Fruit fly (Drosophila melanogaster) whole organism, embryonic: ENCODE measurements around the gene CG7432.

Experiments
- CG10147 ChIP-seq: fragments of 200-800 bp; sonication (Bioruptor generic); optimal IDR thresholded peaks from 2 replicates; lab custom pipeline; 2019; ENCODE audit warnings: missing biosample characterization, mild to moderate bottlenecking, missing genetic modification characterization, moderate library complexity
- CG10321 ChIP-seq: fragments of 200-800 bp; sonication (Bioruptor generic); IDR thresholded peaks from 2 replicates; pipeline ENCODE4 v1.3.6; 2022; ENCODE audit warnings: missing biosample characterization, missing genetic modification characterization
- CG11247 ChIP-seq: fragments of 200-800 bp; sonication (Bioruptor generic); IDR thresholded peaks from 2 replicates; pipeline ENCODE4 v1.3.6; 2022; ENCODE audit warnings: missing biosample characterization, missing genetic modification characterization
- CG13287 ChIP-seq: fragments of 200-800 bp; sonication (Bioruptor generic); IDR thresholded peaks from 2 replicates; pipeline ENCODE4 v1.3.6; 2022; ENCODE audit warnings: missing biosample characterization, missing genetic modification characterization; ENCODE audit not compliant: partially characterized antibody
- CG16779 ChIP-seq: fragments of 200-800 bp; sonication (Bioruptor generic); IDR thresholded peaks from 2 replicates; pipeline ENCODE4 v1.3.6; 2022; ENCODE audit warnings: missing biosample characterization, missing genetic modification characterization
- CG16863 ChIP-seq: fragments of 200-800 bp; sonication (Bioruptor generic); optimal IDR thresholded peaks from 3 replicates; lab custom pipeline; 2016; ENCODE audit warnings: missing biosample characterization, missing genetic modification characterization
- CG17385 ChIP-seq: fragments of 200-800 bp; sonication (Bioruptor generic); optimal IDR thresholded peaks from 3 replicates; lab custom pipeline; 2018; ENCODE audit warnings: missing biosample characterization, mild to moderate bottlenecking, missing genetic modification characterization
- CG2199 ChIP-seq: fragments of 200-800 bp; sonication (Bioruptor generic); IDR thresholded peaks from 3 replicates; pipeline ENCODE4 v1.3.6; 2022; ENCODE audit warnings: missing biosample characterization, missing genetic modification characterization
- CG34224 ChIP-seq: fragments of 200-800 bp; sonication (Bioruptor generic); IDR thresholded peaks from 3 replicates; pipeline ENCODE4 v1.3.6; 2022; ENCODE audit warnings: missing biosample characterization, missing genetic modification characterization; ENCODE audit not compliant: partially characterized antibody
- CG3838 ChIP-seq: fragments of 200-800 bp; sonication (Bioruptor generic); optimal IDR thresholded peaks from 3 replicates; lab custom pipeline; 2016; ENCODE audit warnings: missing biosample characterization, missing genetic modification characterization
- CG4282 ChIP-seq: fragments of 200-800 bp; sonication (Bioruptor generic); optimal IDR thresholded peaks from 2 replicates; lab custom pipeline; 2016; ENCODE audit warnings: missing biosample characterization, missing genetic modification characterization
- CG4617 ChIP-seq: fragments of 200-800 bp; sonication (Bioruptor generic); optimal IDR thresholded peaks from 3 replicates; lab custom pipeline; 2016; ENCODE audit warnings: missing biosample characterization, missing genetic modification characterization, borderline replicate concordance
- CG5180 ChIP-seq: fragments of 200-800 bp; sonication (Bioruptor generic); optimal IDR thresholded peaks from 3 replicates; lab custom pipeline; 2017; ENCODE audit warnings: missing biosample characterization, missing genetic modification characterization, mild to moderate bottlenecking, moderate library complexity, missing genetic modification reagents
- CG7271 ChIP-seq: fragments of 200-800 bp; sonication (Bioruptor generic); optimal IDR thresholded peaks from 2 replicates; lab custom pipeline; 2018; ENCODE audit warnings: missing biosample characterization, mild to moderate bottlenecking, missing genetic modification characterization, moderate library complexity
- CG7556 ChIP-seq: fragments of 200-800 bp; sonication (Bioruptor generic); optimal IDR thresholded peaks from 2 replicates; lab custom pipeline; 2017; ENCODE audit warnings: missing biosample characterization, mild to moderate bottlenecking, missing genetic modification characterization
- CG8281 ChIP-seq: fragments of 200-800 bp; sonication (Bioruptor generic); optimal IDR thresholded peaks from 2 replicates; lab custom pipeline; 2018; ENCODE audit warnings: missing biosample characterization, mild to moderate bottlenecking, missing genetic modification characterization, moderate library complexity
- CG9727 ChIP-seq: fragments of 200-800 bp; sonication (Bioruptor generic); optimal IDR thresholded peaks from 3 replicates; lab custom pipeline; 2017; ENCODE audit warnings: missing biosample characterization, mild to moderate bottlenecking, missing genetic modification characterization
- Dfd ChIP-seq, 2 experiments: fragments of >200 bp; optimal IDR thresholded peaks; 2 replicates each; lab custom pipeline; 2017; ENCODE audit warnings: missing biosample characterization in 2 of 2, missing genetic modification characterization in 2 of 2
- ERR ChIP-seq: fragments of 200-800 bp; sonication (Bioruptor generic); optimal IDR thresholded peaks from 2 replicates; lab custom pipeline; 2016; ENCODE audit warnings: missing biosample characterization, missing genetic modification characterization
- HLH4C ChIP-seq: fragments of 200-800 bp; sonication (Bioruptor generic); IDR thresholded peaks from 3 replicates; pipeline ENCODE4 v1.3.6; 2022; ENCODE audit warnings: missing biosample characterization, missing genetic modification characterization; ENCODE audit not compliant: partially characterized antibody
- HLH54F ChIP-seq: fragments of 200-800 bp; sonication (Bioruptor generic); optimal IDR thresholded peaks from 3 replicates; lab custom pipeline; 2016; ENCODE audit warnings: missing biosample characterization, missing genetic modification characterization
- Hey ChIP-seq: fragments of 200-800 bp; sonication (Bioruptor generic); optimal IDR thresholded peaks from 3 replicates; lab custom pipeline; 2018; ENCODE audit warnings: missing biosample characterization, mild to moderate bottlenecking, missing genetic modification characterization
- Hr3 ChIP-seq: fragments of 200-800 bp; sonication (Bioruptor generic); optimal IDR thresholded peaks from 3 replicates; lab custom pipeline; 2016; ENCODE audit warnings: missing biosample characterization, missing genetic modification characterization
- Hsf ChIP-seq: fragments of 200-800 bp; sonication (Bioruptor generic); optimal IDR thresholded peaks from 3 replicates; lab custom pipeline; 2016; ENCODE audit warnings: missing biosample characterization, missing genetic modification characterization
- Lim3 ChIP-seq: fragments of 200-800 bp; sonication (Bioruptor generic); IDR thresholded peaks from 2 replicates; pipeline ENCODE4 v1.3.6; 2022; ENCODE audit warnings: missing biosample characterization, missing genetic modification characterization
- NC2α ChIP-seq: fragments of 200-800 bp; sonication (Bioruptor generic); optimal IDR thresholded peaks from 2 replicates; lab custom pipeline; 2016; ENCODE audit warnings: missing biosample characterization, missing genetic modification characterization
- Spps ChIP-seq: fragments of 200-800 bp; sonication (Bioruptor generic); optimal IDR thresholded peaks from 2 replicates; lab custom pipeline; 2018; ENCODE audit warnings: missing biosample characterization, mild to moderate bottlenecking, missing genetic modification characterization
- Xbp1 ChIP-seq: fragments of 200-800 bp; sonication (Bioruptor generic); optimal IDR thresholded peaks from 3 replicates; lab custom pipeline; 2016; ENCODE audit warnings: missing biosample characterization, mild to moderate bottlenecking, missing genetic modification characterization
- YL-1 ChIP-seq: fragments of 200-800 bp; sonication (Bioruptor generic); optimal IDR thresholded peaks from 3 replicates; lab custom pipeline; 2017; ENCODE audit warnings: missing biosample characterization, mild to moderate bottlenecking, missing genetic modification characterization
- al ChIP-seq: fragments of 200-800 bp; sonication (Bioruptor generic); IDR thresholded peaks from 2 replicates; pipeline ENCODE4 v1.3.6; 2022; ENCODE audit warnings: missing biosample characterization, missing genetic modification characterization
- amos ChIP-seq: fragments of 200-800 bp; sonication (Bioruptor generic); IDR thresholded peaks from 2 replicates; pipeline ENCODE4 v1.3.6; 2022; ENCODE audit warnings: missing biosample characterization, missing genetic modification characterization; ENCODE audit not compliant: partially characterized antibody
- ase ChIP-seq: fragments of 200-800 bp; sonication (Bioruptor generic); IDR thresholded peaks from 3 replicates; pipeline ENCODE4 v1.3.6; 2022; ENCODE audit warnings: missing biosample characterization, missing genetic modification characterization
- bowl ChIP-seq: fragments of 200-800 bp; sonication (Bioruptor generic); IDR thresholded peaks from 2 replicates; pipeline ENCODE4 v1.3.6; 2022; ENCODE audit warnings: missing biosample characterization, missing genetic modification characterization
- chif ChIP-seq, 2 experiments: fragments of 200-800 bp; sonication (Bioruptor generic); optimal IDR thresholded peaks; 3 replicates each; lab custom pipeline; 2016; ENCODE audit warnings: missing biosample characterization in 2 of 2, missing genetic modification characterization in 2 of 2
- ci ChIP-seq: fragments of 200-800 bp; sonication (Bioruptor generic); IDR thresholded peaks from 3 replicates; pipeline ENCODE4 v1.3.6; 2022; ENCODE audit warnings: missing biosample characterization, missing genetic modification characterization
- crp ChIP-seq, 2 experiments: fragments of 200-800 bp; sonication (Bioruptor generic); optimal IDR thresholded peaks; 2 replicates in 1 of 2; 3 replicates in 1 of 2; lab custom pipeline; 2017; ENCODE audit warnings: missing biosample characterization in 2 of 2, missing genetic modification characterization in 2 of 2, mild to moderate bottlenecking in 1 of 2, moderate library complexity in 1 of 2
- cwo ChIP-seq: fragments of 200-800 bp; sonication (Bioruptor generic); optimal IDR thresholded peaks from 3 replicates; lab custom pipeline; 2017; ENCODE audit warnings: missing biosample characterization, missing genetic modification characterization, mild to moderate bottlenecking, moderate library complexity, missing genetic modification reagents
- da ChIP-seq: fragments of 200-800 bp; sonication (Bioruptor generic); optimal IDR thresholded peaks from 2 replicates; lab custom pipeline; 2016; ENCODE audit warnings: missing biosample characterization, missing genetic modification characterization
- danr ChIP-seq: fragments of 200-800 bp; sonication (Bioruptor generic); IDR thresholded peaks from 2 replicates; pipeline ENCODE4 v1.3.6; 2022; ENCODE audit warnings: missing biosample characterization, missing genetic modification characterization
- exex ChIP-seq: fragments of 200-800 bp; sonication (Bioruptor generic); optimal IDR thresholded peaks from 4 replicates; lab custom pipeline; 2018; ENCODE audit warnings: missing biosample characterization, mild to moderate bottlenecking, missing genetic modification characterization, moderate library complexity
- gcm ChIP-seq: fragments of 200-800 bp; sonication (Bioruptor generic); optimal IDR thresholded peaks from 2 replicates; lab custom pipeline; 2019; ENCODE audit warnings: missing biosample characterization, mild to moderate bottlenecking, missing genetic modification characterization, moderate library complexity
- gem ChIP-seq: fragments of 200-800 bp; sonication (Bioruptor generic); optimal IDR thresholded peaks from 2 replicates; lab custom pipeline; 2019; ENCODE audit warnings: missing biosample characterization, mild to moderate bottlenecking, missing genetic modification characterization, moderate library complexity
- ken ChIP-seq: fragments of 200-800 bp; sonication (Bioruptor generic); IDR thresholded peaks from 3 replicates; pipeline ENCODE4 v1.3.6; 2022; ENCODE audit warnings: missing biosample characterization, missing genetic modification characterization
- lbe ChIP-seq: fragments of 200-800 bp; sonication (Bioruptor generic); optimal IDR thresholded peaks from 2 replicates; lab custom pipeline; 2016; ENCODE audit warnings: missing biosample characterization, mild to moderate bottlenecking, missing genetic modification characterization
- lmd ChIP-seq: fragments of 200-800 bp; sonication (Bioruptor generic); IDR thresholded peaks from 2 replicates; pipeline ENCODE4 v1.3.6; 2022; ENCODE audit warnings: missing biosample characterization, missing genetic modification characterization
- mam ChIP-seq: fragments of 200-800 bp; sonication (Bioruptor generic); optimal IDR thresholded peaks from 3 replicates; lab custom pipeline; 2016; ENCODE audit warnings: missing biosample characterization, missing genetic modification characterization
- tio ChIP-seq: fragments of 200-800 bp; sonication (Bioruptor generic); optimal IDR thresholded peaks from 2 replicates; lab custom pipeline; 2017; ENCODE audit warnings: missing biosample characterization, missing genetic modification characterization, inconsistent platforms
- tup ChIP-seq: fragments of 200-800 bp; sonication (Bioruptor generic); optimal IDR thresholded peaks from 2 replicates; lab custom pipeline; 2016; ENCODE audit warnings: missing biosample characterization, mild to moderate bottlenecking, missing genetic modification characterization, moderate library complexity

Gene CG7432

DNA sequence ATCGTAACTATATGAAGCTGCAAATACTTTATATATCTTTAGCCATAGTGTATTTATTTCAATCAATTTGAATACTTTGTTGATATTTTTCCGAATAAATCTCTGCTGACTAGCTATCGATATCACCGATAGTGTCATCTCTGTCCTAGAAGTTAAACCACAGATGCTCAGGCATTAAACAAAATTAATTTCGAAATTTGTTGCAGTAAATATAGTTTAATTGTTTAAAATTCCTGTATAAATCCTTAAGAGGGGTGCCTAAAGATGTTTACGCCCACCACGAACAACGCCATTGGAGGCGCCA lies 20.0 kb upstream of the CG7432 start, which contains the start of gene Nup58 (continued):
- peak; percentile 17 for TF ChIP-seq mam (GFP tag; lab: Kevin White, UChicago)

DNA sequence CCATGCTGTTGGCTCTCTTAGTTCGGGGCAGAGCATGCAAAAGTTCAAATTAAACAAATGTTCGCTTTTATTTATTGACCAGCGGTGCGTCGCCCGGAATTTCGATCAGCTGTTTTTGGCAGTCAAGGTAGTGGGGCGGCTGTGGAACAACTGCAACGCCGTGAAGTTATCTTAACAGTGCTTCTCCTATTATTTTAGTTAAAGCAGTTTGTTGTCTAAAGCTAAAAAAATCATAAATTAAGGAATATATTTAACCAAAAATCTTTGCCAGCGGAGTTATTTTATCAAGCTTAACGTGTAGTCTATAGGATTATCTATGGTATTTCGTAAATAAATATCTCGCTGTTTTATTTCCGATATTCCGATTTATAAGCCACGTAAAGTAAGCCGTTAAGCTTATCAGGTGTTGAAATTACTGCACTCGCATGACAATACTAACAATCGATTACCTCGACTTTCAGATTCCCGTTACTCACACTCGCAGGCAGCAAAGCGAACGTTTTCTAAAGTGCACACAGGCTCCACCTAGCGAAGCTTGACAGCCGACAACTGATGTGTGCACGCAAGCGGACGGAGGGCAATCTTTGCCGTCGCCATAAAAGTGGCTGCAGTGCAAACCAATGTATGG lies 16.4 kb upstream of the CG7432 start, which contains the start of the genes CG6195 and CG31220:
TSS of gene CG6195 (minus strand) at position 122 of the 628 bp plus-strand sequence.
TSS of gene CG31220 (plus strand) at position 199 of the 628 bp plus-strand sequence.
- TF ChIP-seq gem (tag; lab: Kevin White, UChicago) (no peak), HLH4C (no peak), CG13287 (no peak; the same call in 1 of the 2 replicates), CG3838 (GFP tag; lab: Kevin White, UChicago) (no peak), NC2α (GFP tag; lab: Kevin White, UChicago) (no peak), lbe (GFP tag; lab: Kevin White, UChicago) (no peak), exex (tag; lab: Kevin White, UChicago) (no peak), CG7271 (no peak), CG16779 (GFP tag; lab: Robert Waterston, UW) (no peak), CG4282 (GFP tag; lab: Kevin White, UChicago) (peak; percentile 26), tup (no peak), Hr3 (GFP tag; lab: Kevin White, UChicago) (no peak), lmd (GFP tag; lab: Robert Waterston, UW) (no peak), crp (GFP tag; optimal IDR thresholded peaks at IDR 0.05; lab: Kevin White, UChicago) (peak; percentile 80 to 98), ci (GFP tag; lab: Robert Waterston, UW) (peak; percentile 81), Hsf (GFP tag; lab: Kevin White, UChicago) (peak; percentile 14), CG10321 (GFP tag; lab: Robert Waterston, UW) (no peak), Xbp1 (GFP tag; lab: Kevin White, UChicago) (peak; percentile 44), YL-1 (no peak), CG2199 (GFP tag; lab: Robert Waterston, UW) (peak; percentile 76; the same call in 1 of the 3 replicates), danr (GFP tag; lab: Robert Waterston, UW) (no peak), ken (no peak), bowl (GFP tag; lab: Robert Waterston, UW) (no peak), CG8281 (tag; lab: Kevin White, UChicago) (no peak), CG7556 (GFP tag; lab: Kevin White, UChicago) (no peak), da (GFP tag; lab: Kevin White, UChicago) (no peak), CG11247 (peak; percentile 33; the same call in 1 of the 2 replicates), CG17385 (GFP tag; lab: Kevin White, UChicago) (no peak), gcm (GFP tag; lab: Kevin White, UChicago) (no peak), chif (GFP tag; optimal IDR thresholded peaks at IDR 0.05; lab: Kevin White, UChicago) (peak; percentile 14 to 35), ERR (GFP tag; lab: Kevin White, UChicago) (no peak), CG16863 (peak; percentile 2), CG10147 (GFP tag; lab: Kevin White, UChicago) (no peak), Dfd (GFP tag; optimal IDR thresholded peaks at IDR 0.05; lab: Kevin White, UChicago) (no peak), Lim3 (GFP tag; lab: Robert Waterston, UW) (no peak), al (no peak), amos (GFP tag; lab: Robert Waterston, UW) (no peak; the same call in 1 of the 2 replicates), CG5180 (GFP tag; lab: Kevin White, UChicago) (no peak), CG9727 (GFP tag; lab: Kevin White, UChicago) (no peak), Spps (tag; lab: Kevin White, UChicago) (no peak), CG4617 (peak; percentile 2), tio (GFP tag; lab: Kevin White, UChicago) (no peak), HLH54F (GFP tag; lab: Kevin White, UChicago) (no peak), cwo (GFP tag; lab: Kevin White, UChicago) (no peak), ase (GFP tag; lab: Robert Waterston, UW) (no peak), Hey (tag; lab: Kevin White, UChicago) (no peak), CG34224 (GFP tag; lab: Robert Waterston, UW) (0 out of 3 replicates have a peak, but pooled peaks have one; percentile 21)
